Fruit fly (Drosophila melanogaster) S2 (cell line): ENCODE measurements around the gene CG31751.

ENCODE experiments used
- CG8478 ChIP-seq: fragments of >200 bp; optimal IDR thresholded peaks from 2 replicates; lab custom pipeline; 2018
- CTCF ChIP-seq, 2 experiments: fragments of >200 bp; optimal IDR thresholded peaks; 2 replicates each; lab custom pipeline; 2018

- TF ChIP-seq CTCF (optimal IDR thresholded peaks at IDR 0.05; lab: Kevin White, UChicago) (no peak), CG8478 (lab: Kevin White, UChicago) (no peak)
These were observed 25.9 kb downstream of the CG31751 start, which contains the start of the genes CG10376 and CG10343 for dm6 chr2L:18702721-18703488.
